Worm (Caenorhabditis elegans): ENCODE measurements around the gene Y41D4B.1.

The Y41D4B.1 gene

ce11 chrIV:1649794-1650193 is 22.7 kb upstream of the Y41D4B.1 start (continued):
- TF ChIP-seq unc-62 (GFP tag; optimal IDR thresholded peaks at IDR 0.05) (no peak), fkh-2 (tag; optimal IDR thresholded peaks at IDR 0.05) (no peak), nhr-67 (tag; optimal IDR thresholded peaks at IDR 0.05) (no peak), nfya-1 (tag; optimal IDR thresholded peaks at IDR 0.05; ENCODE audit: insufficient read depth) (peak; percentile 11), elt-3 (tag; optimal IDR thresholded peaks at IDR 0.05) (no peak), ama-1 (optimal IDR thresholded peaks at IDR 0.05) (no peak), ceh-9 (tag; optimal IDR thresholded peaks at IDR 0.05) (no peak), mml-1 (tag; optimal IDR thresholded peaks at IDR 0.05) (no peak), pha-4 (tag; optimal IDR thresholded peaks at IDR 0.05) (peak; percentile 62), skn-1 (tag; optimal IDR thresholded peaks at IDR 0.05) (peak; percentile 74), lin-39 (tag; optimal IDR thresholded peaks at IDR 0.05) (peak; percentile 55), lsy-12 (tag; optimal IDR thresholded peaks at IDR 0.05) (no peak), ceh-16 (tag; optimal IDR thresholded peaks at IDR 0.05) (no peak), fos-1 (tag; optimal IDR thresholded peaks at IDR 0.05) (no peak), nhr-77 (tag; optimal IDR thresholded peaks at IDR 0.05) (no peak), ceh-28 (tag; optimal IDR thresholded peaks at IDR 0.05) (no peak), elt-1 (tag; optimal IDR thresholded peaks at IDR 0.05) (no peak), ztf-11 (tag; optimal IDR thresholded peaks at IDR 0.05) (no peak), daf-12 (tag; optimal IDR thresholded peaks at IDR 0.05) (no peak), egl-27 (tag; optimal IDR thresholded peaks at IDR 0.05) (no peak), fkh-10 (GFP tag; optimal IDR thresholded peaks at IDR 0.05) (no peak), nhr-43 (tag; optimal IDR thresholded peaks at IDR 0.05; ENCODE audit: poor library complexity, severe bottlenecking) (no peak)

- TF ChIP-seq nhr-43 (tag; optimal IDR thresholded peaks at IDR 0.05; ENCODE audit: poor library complexity, severe bottlenecking): peak; percentile 2
- TF ChIP-seq mml-1 (tag; optimal IDR thresholded peaks at IDR 0.05): no peak
- TF ChIP-seq ceh-28 (tag; optimal IDR thresholded peaks at IDR 0.05): no peak
- TF ChIP-seq pha-4 (tag; optimal IDR thresholded peaks at IDR 0.05): peak; percentile 67
- TF ChIP-seq nhr-23 (tag; optimal IDR thresholded peaks at IDR 0.05): peak; percentile 61
- peak; percentile 42 for TF ChIP-seq elt-2 (tag; optimal IDR thresholded peaks at IDR 0.05)
- TF ChIP-seq nhr-25 (tag; optimal IDR thresholded peaks at IDR 0.05): peak; percentile 79
- peak; percentile 43 for TF ChIP-seq nfya-1 (tag; optimal IDR thresholded peaks at IDR 0.05; ENCODE audit: insufficient read depth)
- TF ChIP-seq ceh-9 (tag; optimal IDR thresholded peaks at IDR 0.05): no peak
- TF ChIP-seq jun-1 (tag; optimal IDR thresholded peaks at IDR 0.05): peak; percentile 5
Observed at ce11 chrIV:1655312-1655711, 17.2 kb upstream of the Y41D4B.1 start.

- TF ChIP-seq pha-4 (tag; optimal IDR thresholded peaks at IDR 0.05): peak; percentile 88
- TF ChIP-seq ztf-11 (tag; optimal IDR thresholded peaks at IDR 0.05): no peak
- TF ChIP-seq egl-5 (tag; optimal IDR thresholded peaks at IDR 0.05): no peak
- no peak for TF ChIP-seq ceh-28 (tag; optimal IDR thresholded peaks at IDR 0.05)
- TF ChIP-seq daf-12 (tag; optimal IDR thresholded peaks at IDR 0.05): no peak
- TF ChIP-seq nhr-23 (tag; optimal IDR thresholded peaks at IDR 0.05): peak; percentile 37
- TF ChIP-seq aly-2 (tag; optimal IDR thresholded peaks at IDR 0.05): no peak
- TF ChIP-seq nfya-1 (tag; optimal IDR thresholded peaks at IDR 0.05; ENCODE audit: insufficient read depth): no peak
- no peak for TF ChIP-seq lin-39 (tag; optimal IDR thresholded peaks at IDR 0.05)
- no peak for TF ChIP-seq nhr-12 (tag; optimal IDR thresholded peaks at IDR 0.05)
- no peak for TF ChIP-seq elt-3 (tag; optimal IDR thresholded peaks at IDR 0.05)
- TF ChIP-seq nhr-25 (tag; optimal IDR thresholded peaks at IDR 0.05): no peak
- no peak for TF ChIP-seq fkh-2 (tag; optimal IDR thresholded peaks at IDR 0.05)
- TF ChIP-seq ceh-9 (tag; optimal IDR thresholded peaks at IDR 0.05): no peak
Observed at ce11 chrIV:1657069-1657468, 15.4 kb upstream of the Y41D4B.1 start.

- TF ChIP-seq lsy-12 (tag; optimal IDR thresholded peaks at IDR 0.05) (peak; percentile 94), R02D3.7 (tag; optimal IDR thresholded peaks at IDR 0.05) (peak; percentile 89), nhr-43 (tag; optimal IDR thresholded peaks at IDR 0.05; ENCODE audit: poor library complexity, severe bottlenecking) (peak; percentile 95), ztf-11 (tag; optimal IDR thresholded peaks at IDR 0.05) (peak; percentile 41), mml-1 (tag; optimal IDR thresholded peaks at IDR 0.05) (no peak), ztf-4 (tag; optimal IDR thresholded peaks at IDR 0.05) (peak; percentile 89), zag-1 (tag; optimal IDR thresholded peaks at IDR 0.05) (peak; percentile 62), lin-15B (tag; optimal IDR thresholded peaks at IDR 0.05) (peak; percentile 96), ceh-9 (tag; optimal IDR thresholded peaks at IDR 0.05) (no peak), nhr-11 (tag; optimal IDR thresholded peaks at IDR 0.05) (peak; percentile 92), ceh-28 (tag; optimal IDR thresholded peaks at IDR 0.05) (peak; percentile 91), ceh-16 (tag; optimal IDR thresholded peaks at IDR 0.05) (no peak), nhr-12 (tag; optimal IDR thresholded peaks at IDR 0.05) (no peak), aly-2 (tag; optimal IDR thresholded peaks at IDR 0.05) (no peak), nhr-28 (tag; optimal IDR thresholded peaks at IDR 0.05) (no peak), nhr-25 (tag; optimal IDR thresholded peaks at IDR 0.05) (peak; percentile 98), nhr-77 (tag; optimal IDR thresholded peaks at IDR 0.05) (peak; percentile 79), egl-27 (tag; optimal IDR thresholded peaks at IDR 0.05) (peak; percentile 80), jun-1 (tag; optimal IDR thresholded peaks at IDR 0.05) (peak; percentile 94), egl-5 (tag; optimal IDR thresholded peaks at IDR 0.05) (peak; percentile 100), skn-1 (tag; optimal IDR thresholded peaks at IDR 0.05) (peak; percentile 91), pqm-1 (tag; optimal IDR thresholded peaks at IDR 0.05) (peak; percentile 85), elt-2 (tag; optimal IDR thresholded peaks at IDR 0.05) (peak; percentile 86), nfya-1 (tag; optimal IDR thresholded peaks at IDR 0.05; ENCODE audit: insufficient read depth) (peak; percentile 98), pha-4 (tag; optimal IDR thresholded peaks at IDR 0.05) (peak; percentile 99), nhr-23 (tag; optimal IDR thresholded peaks at IDR 0.05) (peak; percentile 99), tbx-2 (tag; optimal IDR thresholded peaks at IDR 0.05) (peak; percentile 80), snpc-4 (tag; optimal IDR thresholded peaks at IDR 0.05) (peak; percentile 94), nhr-237 (tag; optimal IDR thresholded peaks at IDR 0.05) (no peak), hmg-11 (tag; optimal IDR thresholded peaks at IDR 0.05) (peak; percentile 91), fkh-2 (tag; optimal IDR thresholded peaks at IDR 0.05) (no peak), lin-39 (tag; optimal IDR thresholded peaks at IDR 0.05) (peak; percentile 100)
Observed at ce11 chrIV:1659045-1659741, 13.3 kb upstream of the Y41D4B.1 start, which contains the start of gene rps-28. Gene rps-28, plus strand, starts transcription at chrIV:1659691.

Measured in whole organism, L3 larva.